Worm (Caenorhabditis elegans) whole organism, early embryonic: ENCODE results near the gene T12G3.4.

Experiments
- ama-1 ChIP-seq: fragments of 150-350 bp; optimal IDR thresholded peaks from 2 replicates; lab custom pipeline; 2014
- hnd-1 ChIP-seq: sonication (generic microtip); optimal IDR thresholded peaks from 2 replicates; lab custom pipeline; 2016; ENCODE audit warnings: missing genetic modification characterization, missing compliant biosample characterization

DNA sequence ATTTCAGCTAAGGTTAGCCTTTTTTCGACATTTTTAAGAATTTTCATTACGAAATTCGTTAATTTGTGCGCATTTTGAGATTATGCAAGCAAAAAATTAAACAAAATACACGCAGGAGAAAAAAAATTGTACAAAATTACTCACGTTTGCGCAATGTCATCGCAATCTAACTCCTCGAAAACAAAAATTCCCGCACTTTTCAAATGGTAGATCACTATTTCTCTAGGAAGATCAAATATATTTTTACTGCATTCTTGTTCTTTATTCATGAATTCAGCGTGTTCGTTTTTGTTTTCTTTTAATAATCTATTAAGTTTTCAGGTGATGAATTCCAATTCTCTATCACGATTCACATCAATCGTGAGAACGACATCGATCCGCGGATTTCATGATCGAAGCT lies 17.1 kb upstream of the T12G3.4 start, which contains the start of the genes T12G3.6 and mrpl-51:
- no peak for TF ChIP-seq ama-1 (lab: Kevin White, UChicago)
- TF ChIP-seq hnd-1 (tag; lab: Kevin White, UChicago): no peak
